Worm (Caenorhabditis elegans): Measurements from ENCODE around the gene fipr-15.

DNA sequence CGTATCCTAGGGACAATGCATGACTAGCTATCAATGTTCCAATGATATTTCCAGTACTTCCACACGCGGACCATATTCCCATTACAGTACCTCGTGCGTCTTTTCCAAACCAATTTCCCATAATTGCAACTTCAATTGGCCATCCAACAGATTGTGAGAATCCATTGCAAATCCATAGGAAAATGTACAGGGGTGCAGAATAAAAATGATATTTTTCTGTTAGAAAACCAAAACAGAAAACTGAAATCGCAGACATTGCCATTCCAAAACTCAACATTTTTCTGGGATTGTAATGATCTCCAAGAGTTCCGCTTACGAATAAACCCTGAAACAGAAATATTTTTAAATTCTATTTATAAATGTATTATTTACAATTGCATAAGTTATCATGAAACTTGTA is 29.2 kb upstream of the fipr-15 start:
- TF ChIP-seq Y116A8C.19 (tag; optimal IDR thresholded peaks at IDR 0.05; ENCODE audit: borderline replicate concordance) (no peak), nhr-11 (tag; optimal IDR thresholded peaks at IDR 0.05) (no peak), ceh-82 (tag; optimal IDR thresholded peaks at IDR 0.05) (no peak), ama-1 (optimal IDR thresholded peaks at IDR 0.05) (no peak), lsy-2 (tag; optimal IDR thresholded peaks at IDR 0.05) (no peak), lin-13 (GFP tag; optimal IDR thresholded peaks at IDR 0.05) (no peak), grh-1 (GFP tag; IDR thresholded peaks at IDR 0.05) (no peak), hpl-2 (GFP tag; optimal IDR thresholded peaks at IDR 0.05) (no peak), ceh-88 (GFP tag; IDR thresholded peaks at IDR 0.05) (no peak)

Measured in whole organism, L1 larva.